Fruit fly (Drosophila melanogaster) Kc167 (cell line): ENCODE data around the gene Vm34Ca.

Experiments used
- Myc ChIP-seq: fragments of >200 bp; optimal IDR thresholded peaks from 2 replicates; lab custom pipeline; 2017; ENCODE audit warnings: missing external identifiers
- Sin3A ChIP-seq: fragments of >200 bp; optimal IDR thresholded peaks from 2 replicates; lab custom pipeline; 2018; ENCODE audit warnings: missing external identifiers

dm6 chr2L:13362953-13363352 is 48.5 kb downstream of the Vm34Ca start:
- no peak for TF ChIP-seq Myc (lab: Kevin White, UChicago)
- no peak for TF ChIP-seq Sin3A
